Worm (Caenorhabditis elegans) whole organism, late embryonic: ENCODE results near the gene nspc-3.

Experiments
- C08G9.2 ChIP-seq: sonication (generic microtip); optimal IDR thresholded peaks from 2 replicates; lab custom pipeline; 2016; ENCODE audit warnings: mild to moderate bottlenecking, missing genetic modification characterization, moderate library complexity, missing compliant biosample characterization
- C38D4.7 ChIP-seq: fragments of 200-800 bp; sonication (Bioruptor generic); optimal IDR thresholded peaks from 2 replicates; lab custom pipeline; 2018; ENCODE audit warnings: mild to moderate bottlenecking, missing genetic modification characterization, moderate library complexity, missing compliant biosample characterization
- F13H6.1 ChIP-seq: sonication (generic microtip); optimal IDR thresholded peaks from 2 replicates; lab custom pipeline; 2016; ENCODE audit warnings: missing genetic modification characterization, missing compliant biosample characterization
- K09A11.1 ChIP-seq: sonication (generic microtip); optimal IDR thresholded peaks from 2 replicates; lab custom pipeline; 2017; ENCODE audit warnings: antibody characterized with exemption, mild to moderate bottlenecking, missing genetic modification characterization, missing compliant biosample characterization; ENCODE audit not compliant: insufficient read depth
- Y22D7AL.16 ChIP-seq: sonication (generic microtip); optimal IDR thresholded peaks from 2 replicates; lab custom pipeline; 2016; ENCODE audit warnings: missing genetic modification characterization, missing compliant biosample characterization
- ama-1 ChIP-seq: fragments of 150-350 bp; optimal IDR thresholded peaks from 2 replicates; lab custom pipeline; 2014
- ceh-18 ChIP-seq: sonication (generic microtip); optimal IDR thresholded peaks from 2 replicates; lab custom pipeline; 2016; ENCODE audit warnings: missing genetic modification characterization, missing compliant biosample characterization
- ceh-22 ChIP-seq: sonication (generic microtip); optimal IDR thresholded peaks from 2 replicates; lab custom pipeline; 2017; ENCODE audit warnings: missing biosample characterization, missing genetic modification characterization
- ceh-30 ChIP-seq: fragments of 150-350 bp; optimal IDR thresholded peaks from 2 replicates; lab custom pipeline; 2014; ENCODE audit warnings: missing biosample characterization, missing genetic modification characterization
- ceh-31 ChIP-seq: sonication (generic microtip); optimal IDR thresholded peaks from 2 replicates; lab custom pipeline; 2016; ENCODE audit warnings: missing genetic modification characterization, missing compliant biosample characterization
- dmd-4 ChIP-seq: sonication (generic microtip); optimal IDR thresholded peaks from 2 replicates; lab custom pipeline; 2016; ENCODE audit warnings: borderline replicate concordance, missing genetic modification characterization, missing compliant biosample characterization
- elt-2 ChIP-seq: sonication (generic microtip); optimal IDR thresholded peaks from 2 replicates; lab custom pipeline; 2016; ENCODE audit warnings: missing genetic modification reagents, missing genetic modification characterization, missing compliant biosample characterization
- fkh-10 ChIP-seq: fragments of 150-350 bp; optimal IDR thresholded peaks from 2 replicates; lab custom pipeline; 2014; ENCODE audit warnings: missing biosample characterization, missing genetic modification reagents, missing genetic modification characterization
- gmeb-2 ChIP-seq: sonication (generic microtip); optimal IDR thresholded peaks from 2 replicates; lab custom pipeline; 2016; ENCODE audit warnings: missing genetic modification characterization, inconsistent platforms, missing compliant biosample characterization
- hlh-15 ChIP-seq: sonication (generic microtip); optimal IDR thresholded peaks from 2 replicates; lab custom pipeline; 2016; ENCODE audit warnings: missing genetic modification characterization, missing compliant biosample characterization
- hlh-30 ChIP-seq: sonication (generic microtip); optimal IDR thresholded peaks from 2 replicates; lab custom pipeline; 2017; ENCODE audit warnings: antibody characterized with exemption, missing genetic modification characterization, missing compliant biosample characterization; ENCODE audit not compliant: insufficient read depth
- lin-11 ChIP-seq: fragments of 200-800 bp; sonication (Bioruptor generic); optimal IDR thresholded peaks from 2 replicates; lab custom pipeline; 2018; ENCODE audit warnings: mild to moderate bottlenecking, missing genetic modification characterization, missing compliant biosample characterization
- mec-3 ChIP-seq: sonication (generic microtip); optimal IDR thresholded peaks from 2 replicates; lab custom pipeline; 2016; ENCODE audit warnings: borderline replicate concordance, missing genetic modification characterization, missing compliant biosample characterization
- nhr-232 ChIP-seq: sonication (generic microtip); optimal IDR thresholded peaks from 2 replicates; lab custom pipeline; 2016; ENCODE audit warnings: missing genetic modification characterization, missing compliant biosample characterization
- npax-4 ChIP-seq: sonication (generic microtip); optimal IDR thresholded peaks from 2 replicates; lab custom pipeline; 2016; ENCODE audit warnings: missing genetic modification characterization, missing compliant biosample characterization
- pax-1 ChIP-seq: fragments of 150-350 bp; optimal IDR thresholded peaks from 2 replicates; lab custom pipeline; 2014; ENCODE audit warnings: missing biosample characterization, missing genetic modification characterization
- pha-2 ChIP-seq: sonication (generic microtip); optimal IDR thresholded peaks from 2 replicates; lab custom pipeline; 2017; ENCODE audit warnings: mild to moderate bottlenecking, missing genetic modification characterization, missing compliant biosample characterization
- pha-4 ChIP-seq: fragments of 150-350 bp; optimal IDR thresholded peaks from 2 replicates; lab custom pipeline; 2018; ENCODE audit warnings: missing biosample characterization, missing genetic modification reagents, missing genetic modification characterization
- pqm-1 ChIP-seq: sonication (generic microtip); optimal IDR thresholded peaks from 2 replicates; lab custom pipeline; 2016; ENCODE audit warnings: missing genetic modification characterization, missing compliant biosample characterization
- pros-1 ChIP-seq: fragments of 150-350 bp; optimal IDR thresholded peaks from 2 replicates; lab custom pipeline; 2014; ENCODE audit warnings: missing biosample characterization, missing genetic modification reagents, missing genetic modification characterization
- sox-2 ChIP-seq: fragments of 200-800 bp; sonication (Bioruptor generic); IDR thresholded peaks from 2 replicates; pipeline ENCODE4 v1.3.6; 2022; ENCODE audit warnings: missing genetic modification reagents, missing genetic modification characterization, missing compliant biosample characterization
- tbx-7 ChIP-seq: sonication (generic microtip); optimal IDR thresholded peaks from 2 replicates; lab custom pipeline; 2016; ENCODE audit warnings: missing genotype, missing genetic modification characterization, missing compliant biosample characterization
- ttx-3 ChIP-seq: sonication (generic microtip); optimal IDR thresholded peaks from 2 replicates; lab custom pipeline; 2016; ENCODE audit warnings: missing genetic modification reagents, missing genetic modification characterization, missing compliant biosample characterization
- unc-42 ChIP-seq: sonication (generic microtip); optimal IDR thresholded peaks from 2 replicates; lab custom pipeline; 2016; ENCODE audit warnings: missing genotype, missing genetic modification characterization, missing compliant biosample characterization
- unc-86 ChIP-seq: sonication (generic microtip); optimal IDR thresholded peaks from 2 replicates; lab custom pipeline; 2016; ENCODE audit warnings: missing genetic modification characterization, missing compliant biosample characterization

The nspc-3 gene

ce11 chrX:8536791-8537190 is at the start of gene nspc-3:
TSS of gene nspc-3 (plus strand) at chrX:8537091.
- TF ChIP-seq ceh-30 (tag; lab: Kevin White, UChicago) (no peak), ceh-22 (tag; lab: Kevin White, UChicago) (no peak)

ce11 chrX:8489415-8489814 is 47.5 kb upstream of the nspc-3 start:
- TF ChIP-seq tbx-7 (no peak), ceh-31 (tag; lab: Kevin White, UChicago) (no peak), fkh-10 (no peak), pha-2 (no peak), dmd-4 (tag; lab: Kevin White, UChicago) (no peak), K09A11.1 (no peak), hlh-15 (tag; lab: Kevin White, UChicago) (no peak)

ce11 chrX:8489886-8490285 is 47.0 kb upstream of the nspc-3 start:
- TF ChIP-seq pros-1 (tag; lab: Kevin White, UChicago) (no peak), unc-42 (peak; percentile 20), ceh-30 (tag; lab: Kevin White, UChicago) (no peak), elt-2 (no peak), F13H6.1 (tag; lab: Kevin White, UChicago) (no peak), nhr-232 (no peak), ama-1 (lab: Kevin White, UChicago) (no peak), Y22D7AL.16 (tag; lab: Kevin White, UChicago) (no peak)

ce11 chrX:8492750-8493149 is 44.1 kb upstream of the nspc-3 start:
- TF ChIP-seq pha-4 (tag; lab: Kevin White, UChicago) (no peak), elt-2 (peak; percentile 55)

- no peak for TF ChIP-seq pax-1 (tag; lab: Kevin White, UChicago)
- TF ChIP-seq sox-2 (GFP tag; lab: Robert Waterston, UW): no peak
- no peak for TF ChIP-seq hlh-30 (tag; lab: Kevin White, UChicago)
- no peak for TF ChIP-seq lin-11 (tag; lab: Kevin White, UChicago)
- TF ChIP-seq, all 69 proteins: peak for 0
Measured at ce11 chrX:8495005-8495404, 41.9 kb upstream of the nspc-3 start, which contains the start of gene T01B10.5. TSS of gene T01B10.5 (plus strand) at chrX:8495305.

ce11 chrX:8499721-8500120 is 37.2 kb upstream of the nspc-3 start, which contains the start of gene grd-14:
TSS of gene grd-14 (plus strand) at chrX:8500021.
- TF ChIP-seq unc-86 (tag; lab: Kevin White, UChicago) (no peak), C08G9.2 (no peak), hlh-30 (tag; lab: Kevin White, UChicago) (no peak), elt-2 (no peak)
- TF ChIP-seq, all 69 proteins: peak for 0

- no peak for TF ChIP-seq pqm-1 (tag; lab: Kevin White, UChicago)
- TF ChIP-seq pha-2: no peak
- no peak for TF ChIP-seq fkh-10
- no peak for TF ChIP-seq ceh-30 (tag; lab: Kevin White, UChicago)
- no peak for TF ChIP-seq ttx-3 (tag; lab: Kevin White, UChicago)
- TF ChIP-seq gmeb-2: no peak
- TF ChIP-seq dmd-4 (tag; lab: Kevin White, UChicago): no peak
- TF ChIP-seq mec-3 (tag; lab: Kevin White, UChicago): no peak
- TF ChIP-seq ceh-18: no peak
- no peak for TF ChIP-seq tbx-7
- no peak for TF ChIP-seq npax-4
- no peak for TF ChIP-seq C38D4.7 (GFP tag; lab: Kevin White, UChicago)
Measured at ce11 chrX:8500922-8501321, 36.0 kb upstream of the nspc-3 start, which contains the start of gene grd-4. TSS of gene grd-4 (plus strand) at chrX:8501222.
